Fruit fly (Drosophila melanogaster): ENCODE results near the gene pelo.

The pelo gene

dm6 chr2L:9711107-9711585, 10.5 kb downstream of the pelo start, which contains the start of gene CG4364 (continued):
- no peak for TF ChIP-seq ci (GFP tag; IDR thresholded peaks at IDR 0.05)
- TF ChIP-seq CG42726 (GFP tag; IDR thresholded peaks at IDR 0.05; ENCODE audit: partially characterized antibody) = peak; percentile 73
- no peak for TF ChIP-seq PHDP (tag; optimal IDR thresholded peaks at IDR 0.05)
- TF ChIP-seq Max (GFP tag; optimal IDR thresholded peaks at IDR 0.05) = peak; percentile 87
- no peak for TF ChIP-seq cato (GFP tag; optimal IDR thresholded peaks at IDR 0.05; ENCODE audit: borderline replicate concordance)
- TF ChIP-seq salm (tag; optimal IDR thresholded peaks at IDR 0.05) = no peak
- no peak for TF ChIP-seq CG5245 (GFP tag; optimal IDR thresholded peaks at IDR 0.05)
- TF ChIP-seq B-H2 (GFP tag; optimal IDR thresholded peaks at IDR 0.05) = no peak
- TF ChIP-seq CG2129 (GFP tag; IDR thresholded peaks at IDR 0.05; ENCODE audit: partially characterized antibody) = no peak; the same call in 1 of the 2 replicates
- TF ChIP-seq pho (GFP tag; optimal IDR thresholded peaks at IDR 0.05) = no peak
- peak; percentile 30 for TF ChIP-seq CG15601 (tag; optimal IDR thresholded peaks at IDR 0.05)
- no peak for TF ChIP-seq oc (tag; optimal IDR thresholded peaks at IDR 0.05)
- TF ChIP-seq Hr3 (GFP tag; optimal IDR thresholded peaks at IDR 0.05) = no peak
- no peak for TF ChIP-seq C15 (GFP tag; IDR thresholded peaks at IDR 0.05)
- TF ChIP-seq ken (GFP tag; IDR thresholded peaks at IDR 0.05) = no peak
- no peak for TF ChIP-seq CG31388 (GFP tag; optimal IDR thresholded peaks at IDR 0.05)
- peak; percentile 3 for TF ChIP-seq CG7839 (tag; optimal IDR thresholded peaks at IDR 0.05)
- TF ChIP-seq CG13424 (tag; optimal IDR thresholded peaks at IDR 0.05) = no peak
- no peak for TF ChIP-seq kah (GFP tag; optimal IDR thresholded peaks at IDR 0.05)
- no peak for TF ChIP-seq Gug (GFP tag; IDR thresholded peaks at IDR 0.05)
- no peak for TF ChIP-seq CG4404 (GFP tag; IDR thresholded peaks at IDR 0.05)
- TF ChIP-seq jumu (GFP tag; optimal IDR thresholded peaks at IDR 0.05) = no peak
- no peak for TF ChIP-seq Fer3 (tag; optimal IDR thresholded peaks at IDR 0.05)
- no peak for TF ChIP-seq CG9932 (GFP tag; IDR thresholded peaks at IDR 0.05)
- TF ChIP-seq croc (GFP tag; conservative IDR thresholded peaks at IDR 0.05) = no peak
- no peak for TF ChIP-seq sens-2 (GFP tag; IDR thresholded peaks at IDR 0.05)
- no peak for TF ChIP-seq Oaz (GFP tag; IDR thresholded peaks at IDR 0.05)
- no peak for TF ChIP-seq CG30431 (GFP tag; optimal IDR thresholded peaks at IDR 0.05)
- no peak for TF ChIP-seq row (GFP tag; IDR thresholded peaks at IDR 0.05)
- no peak for TF ChIP-seq CG13296 (GFP tag; optimal IDR thresholded peaks at IDR 0.05)
- TF ChIP-seq Bdp1 (GFP tag; optimal IDR thresholded peaks at IDR 0.05) = no peak
- TF ChIP-seq vnd (GFP tag; IDR thresholded peaks at IDR 0.05; ENCODE audit: partially characterized antibody) = peak; percentile 53; the same call in 1 of the 3 replicates
- TF ChIP-seq TFAM (GFP tag; optimal IDR thresholded peaks at IDR 0.05) = no peak
- no peak for TF ChIP-seq otp (GFP tag; IDR thresholded peaks at IDR 0.05)
- no peak for TF ChIP-seq CG2202 (tag; optimal IDR thresholded peaks at IDR 0.05)
- no peak for TF ChIP-seq CG7987 (GFP tag; optimal IDR thresholded peaks at IDR 0.05)
- no peak for TF ChIP-seq maf-S (GFP tag; optimal IDR thresholded peaks at IDR 0.05)
- no peak for TF ChIP-seq seq (GFP tag; IDR thresholded peaks at IDR 0.05)
- TF ChIP-seq Asciz (GFP tag; optimal IDR thresholded peaks at IDR 0.05) = no peak
- no peak for TF ChIP-seq psq (GFP tag; optimal IDR thresholded peaks at IDR 0.05)
- TF ChIP-seq hth (optimal IDR thresholded peaks at IDR 0.05) = no peak
- no peak for TF ChIP-seq CG16863 (GFP tag; optimal IDR thresholded peaks at IDR 0.05)
- TF ChIP-seq ind (GFP tag; optimal IDR thresholded peaks at IDR 0.05) = no peak
- peak; percentile 40 for TF ChIP-seq CG2712 (tag; optimal IDR thresholded peaks at IDR 0.05)
- TF ChIP-seq ac (GFP tag; optimal IDR thresholded peaks at IDR 0.05) = no peak
- peak; percentile 78 for TF ChIP-seq Sry-δ (GFP tag; optimal IDR thresholded peaks at IDR 0.05)
- TF ChIP-seq H15 (GFP tag; IDR thresholded peaks at IDR 0.05) = no peak
- TF ChIP-seq CG3726 (GFP tag; IDR thresholded peaks at IDR 0.05) = no peak
- TF ChIP-seq pfk (GFP tag; optimal IDR thresholded peaks at IDR 0.05) = no peak
- TF ChIP-seq zen (tag; optimal IDR thresholded peaks at IDR 0.05) = no peak
- no peak for TF ChIP-seq BtbVII (GFP tag; optimal IDR thresholded peaks at IDR 0.05)
- no peak for TF ChIP-seq Abd-B (GFP tag; optimal IDR thresholded peaks at IDR 0.05)
